Worm (Caenorhabditis elegans) whole organism, young adult: ENCODE data around the gene clc-26.

ENCODE experiments used
- B0035.1 ChIP-seq: sonication (generic microtip); optimal IDR thresholded peaks from 2 replicates; lab custom pipeline; 2016; ENCODE audit warnings: missing genetic modification characterization, mild to moderate bottlenecking, missing compliant biosample characterization, missing genotype, missing genetic modification reagents
- B0261.1 ChIP-seq: sonication (generic microtip); optimal IDR thresholded peaks from 2 replicates; lab custom pipeline; 2016; ENCODE audit warnings: mild to moderate bottlenecking, missing genetic modification characterization, moderate library complexity, missing compliant biosample characterization
- D2030.7 ChIP-seq: fragments of 200-800 bp; sonication (Bioruptor generic); IDR thresholded peaks from 2 replicates; pipeline ENCODE4 v1.3.6; 2022; ENCODE audit warnings: missing genetic modification reagents, missing genetic modification characterization, missing compliant biosample characterization
- F55B11.4 ChIP-seq: sonication (generic microtip); optimal IDR thresholded peaks from 2 replicates; lab custom pipeline; 2016; ENCODE audit warnings: missing compliant biosample characterization, missing genetic modification characterization, borderline replicate concordance; ENCODE audit not compliant: insufficient read depth
- K12H6.12 ChIP-seq: fragments of 200-800 bp; sonication (Bioruptor generic); optimal IDR thresholded peaks from 2 replicates; lab custom pipeline; 2018; ENCODE audit warnings: mild to moderate bottlenecking, missing genetic modification characterization, missing compliant biosample characterization
- T26A5.8 ChIP-seq: sonication (generic microtip); optimal IDR thresholded peaks from 2 replicates; lab custom pipeline; 2016; ENCODE audit warnings: missing genetic modification characterization, missing compliant biosample characterization
- Y53F4B.3 ChIP-seq: fragments of 200-800 bp; sonication (Bioruptor generic); IDR thresholded peaks from 2 replicates; pipeline ENCODE4 v1.3.6; 2022; ENCODE audit warnings: missing genetic modification reagents, missing genetic modification characterization, missing compliant biosample characterization
- Y53G8AR.9 ChIP-seq: fragments of 200-800 bp; sonication (Bioruptor generic); conservative IDR thresholded peaks from 2 replicates; pipeline ENCODE4 v1.3.6; 2022; ENCODE audit warnings: missing genetic modification reagents, missing genetic modification characterization, missing compliant biosample characterization
- Y56A3A.18 ChIP-seq: fragments of 200-800 bp; sonication (Bioruptor generic); IDR thresholded peaks from 2 replicates; pipeline ENCODE4 v1.3.6; 2022; ENCODE audit warnings: missing genetic modification reagents, missing genetic modification characterization, missing compliant biosample characterization
- Y67H2A.10 ChIP-seq: fragments of 200-800 bp; sonication (Bioruptor generic); conservative IDR thresholded peaks from 2 replicates; pipeline ENCODE4 v1.3.6; 2022; ENCODE audit warnings: missing genetic modification reagents, missing genetic modification characterization, missing compliant biosample characterization
- Y95B8A.8 ChIP-seq: fragments of 200-800 bp; sonication (Bioruptor generic); IDR thresholded peaks from 2 replicates; pipeline ENCODE4 v1.3.6; 2022; ENCODE audit warnings: missing genetic modification reagents, missing genetic modification characterization, missing compliant biosample characterization
- atf-7 ChIP-seq: sonication (generic microtip); optimal IDR thresholded peaks from 2 replicates; lab custom pipeline; 2017; ENCODE audit warnings: mild to moderate bottlenecking, missing genetic modification characterization, missing compliant biosample characterization
- attf-3 ChIP-seq: fragments of 200-800 bp; sonication (Bioruptor generic); conservative IDR thresholded peaks from 2 replicates; pipeline ENCODE4 v1.3.6; 2022; ENCODE audit warnings: missing genetic modification reagents, missing genetic modification characterization, missing compliant biosample characterization
- attf-5 ChIP-seq: fragments of 200-800 bp; sonication (Bioruptor generic); optimal IDR thresholded peaks from 2 replicates; lab custom pipeline; 2018; ENCODE audit warnings: mild to moderate bottlenecking, missing genetic modification characterization, missing compliant biosample characterization
- attf-6 ChIP-seq: fragments of 200-800 bp; sonication (Bioruptor generic); IDR thresholded peaks from 2 replicates; pipeline ENCODE4 v1.3.6; 2022; ENCODE audit warnings: missing genetic modification reagents, missing genetic modification characterization, missing compliant biosample characterization
- bed-1 ChIP-seq: fragments of 200-800 bp; sonication (Bioruptor generic); IDR thresholded peaks from 2 replicates; pipeline ENCODE4 v1.3.6; 2022; ENCODE audit warnings: missing genetic modification reagents, missing genetic modification characterization, missing compliant biosample characterization
- bed-2 ChIP-seq: fragments of 200-800 bp; sonication (Bioruptor generic); IDR thresholded peaks from 2 replicates; pipeline ENCODE4 v1.3.6; 2022; ENCODE audit warnings: missing genetic modification reagents, missing genetic modification characterization, missing compliant biosample characterization
- cebp-1 ChIP-seq, 2 experiments: fragments of 200-800 bp in 1 of 2; sonication (Bioruptor generic) in 1 of 2; sonication (generic microtip) in 1 of 2; IDR thresholded peaks in 1 of 2; optimal IDR thresholded peaks in 1 of 2; 2 replicates each; pipeline versions ENCODE4 v1.3.6 to Lab custom; 2017 to 2022; ENCODE audit warnings: missing compliant biosample characterization in 2 of 2, missing genetic modification characterization in 2 of 2, mild to moderate bottlenecking in 1 of 2, missing genetic modification reagents in 1 of 2, moderate library complexity in 1 of 2
- cebp-2 ChIP-seq: fragments of 200-800 bp; sonication (Bioruptor generic); IDR thresholded peaks from 2 replicates; pipeline ENCODE4 v1.3.6; 2022; ENCODE audit warnings: missing genetic modification characterization, missing compliant biosample characterization
- ceh-40 ChIP-seq: fragments of 200-800 bp; sonication (Bioruptor generic); IDR thresholded peaks from 2 replicates; pipeline ENCODE4 v1.3.6; 2022; ENCODE audit warnings: missing genetic modification characterization, missing compliant biosample characterization
- ceh-58 ChIP-seq: fragments of 200-800 bp; sonication (Bioruptor generic); IDR thresholded peaks from 2 replicates; pipeline ENCODE4 v1.3.6; 2022; ENCODE audit warnings: missing genetic modification characterization, missing compliant biosample characterization
- ceh-91 ChIP-seq: fragments of 200-800 bp; sonication (Bioruptor generic); IDR thresholded peaks from 2 replicates; pipeline ENCODE4 v1.3.6; 2022; ENCODE audit warnings: missing genetic modification reagents, missing genetic modification characterization, missing compliant biosample characterization
- dox-1 ChIP-seq: fragments of 200-800 bp; sonication (Bioruptor generic); IDR thresholded peaks from 2 replicates; pipeline ENCODE4 v1.3.6; 2022; ENCODE audit warnings: missing genetic modification reagents, missing genetic modification characterization, missing compliant biosample characterization
- dpl-1 ChIP-seq: fragments of 150-350 bp; optimal IDR thresholded peaks from 2 replicates; lab custom pipeline; 2014; ENCODE audit warnings: missing biosample characterization, missing genetic modification reagents, missing genetic modification characterization
- egl-18 ChIP-seq: fragments of 200-800 bp; sonication (Bioruptor generic); IDR thresholded peaks from 2 replicates; pipeline ENCODE4 v1.3.6; 2022; ENCODE audit warnings: missing genetic modification reagents, missing genetic modification characterization, missing compliant biosample characterization
- ekl-4 ChIP-seq: fragments of 200-800 bp; sonication (Bioruptor generic); IDR thresholded peaks from 2 replicates; pipeline ENCODE4 v1.3.6; 2022; ENCODE audit warnings: missing genetic modification reagents, missing genetic modification characterization, missing compliant biosample characterization
- hrde-1 ChIP-seq: sonication (generic microtip); optimal IDR thresholded peaks from 2 replicates; lab custom pipeline; 2016; ENCODE audit warnings: missing genetic modification characterization, mild to moderate bottlenecking, missing compliant biosample characterization, moderate library complexity, missing genotype, missing genetic modification reagents, borderline replicate concordance
- let-526 ChIP-seq: fragments of 200-800 bp; sonication (Bioruptor generic); IDR thresholded peaks from 2 replicates; pipeline ENCODE4 v1.3.6; 2022; ENCODE audit warnings: missing genetic modification reagents, missing genetic modification characterization, missing compliant biosample characterization
- let-607 ChIP-seq, 2 experiments: fragments of 200-800 bp in 1 of 2; sonication (Bioruptor generic) in 1 of 2; sonication (generic microtip) in 1 of 2; optimal IDR thresholded peaks; 2 replicates each; lab custom pipeline; 2016 to 2018; ENCODE audit warnings: mild to moderate bottlenecking in 2 of 2, missing compliant biosample characterization in 2 of 2, missing genetic modification characterization in 2 of 2, moderate library complexity in 2 of 2, missing genotype in 1 of 2
- lin-35 ChIP-seq, 3 experiments: fragments of 150-350 bp in 2 of 3; sonication (generic microtip) in 1 of 3; optimal IDR thresholded peaks; 2 replicates each; lab custom pipeline; 2014 to 2018; ENCODE audit warnings: missing biosample characterization in 3 of 3, missing genetic modification characterization in 3 of 3, missing genetic modification reagents in 3 of 3
- lir-1 ChIP-seq: fragments of 200-800 bp; sonication (Bioruptor generic); conservative IDR thresholded peaks from 2 replicates; pipeline ENCODE4 v1.3.6; 2022; ENCODE audit warnings: missing genetic modification reagents, missing genetic modification characterization, missing compliant biosample characterization
- lsy-27 ChIP-seq: sonication (generic microtip); optimal IDR thresholded peaks from 2 replicates; lab custom pipeline; 2017; ENCODE audit warnings: missing genetic modification characterization, mild to moderate bottlenecking, missing compliant biosample characterization, antibody characterized with exemption, missing genotype, borderline replicate concordance; ENCODE audit not compliant: insufficient read depth
- madf-10 ChIP-seq: sonication (generic microtip); optimal IDR thresholded peaks from 2 replicates; lab custom pipeline; 2016; ENCODE audit warnings: mild to moderate bottlenecking, missing genetic modification characterization, missing compliant biosample characterization
- nfya-2 ChIP-seq: fragments of 200-800 bp; sonication (Bioruptor generic); IDR thresholded peaks from 2 replicates; pipeline ENCODE4 v1.3.6; 2022; ENCODE audit warnings: missing genetic modification reagents, missing genetic modification characterization, missing compliant biosample characterization
- pbrm-1 ChIP-seq: fragments of 200-800 bp; sonication (Bioruptor generic); IDR thresholded peaks from 2 replicates; pipeline ENCODE4 v1.3.6; 2022; ENCODE audit warnings: missing genetic modification reagents, missing genetic modification characterization, missing compliant biosample characterization
- rec-8 ChIP-seq, 2 experiments: sonication (generic microtip); optimal IDR thresholded peaks; 2 replicates each; lab custom pipeline; 2016; ENCODE audit warnings: mild to moderate bottlenecking in 2 of 2, missing genetic modification characterization in 2 of 2, missing genetic modification reagents in 2 of 2, missing genotype in 2 of 2, missing biosample characterization in 1 of 2, missing compliant biosample characterization in 1 of 2, moderate library complexity in 1 of 2
- snpc-1.3 ChIP-seq: sonication (generic microtip); optimal IDR thresholded peaks from 2 replicates; lab custom pipeline; 2017; ENCODE audit warnings: missing genetic modification characterization, mild to moderate bottlenecking, missing compliant biosample characterization, antibody characterized with exemption, moderate library complexity, missing genotype, missing genetic modification reagents; ENCODE audit not compliant: insufficient read depth
- snpc-3.4 ChIP-seq: sonication (generic microtip); optimal IDR thresholded peaks from 2 replicates; lab custom pipeline; 2017; ENCODE audit warnings: missing genetic modification characterization, mild to moderate bottlenecking, missing compliant biosample characterization, antibody characterized with exemption, moderate library complexity, missing genotype, missing genetic modification reagents
- snpc-4 ChIP-seq, 5 experiments: fragments of 150-350 bp in 1 of 5; sonication (generic microtip) in 4 of 5; optimal IDR thresholded peaks; 2 replicates each; lab custom pipeline; 2014 to 2018; ENCODE audit warnings: missing genetic modification characterization in 5 of 5, missing biosample characterization in 3 of 5, antibody characterized with exemption in 2 of 5, mild to moderate bottlenecking in 2 of 5, missing compliant biosample characterization in 2 of 5, missing genotype in 2 of 5, moderate library complexity in 2 of 5, missing genetic modification reagents in 1 of 5
- tbx-9 ChIP-seq: sonication (generic microtip); optimal IDR thresholded peaks from 2 replicates; lab custom pipeline; 2016; ENCODE audit warnings: borderline replicate concordance, missing genetic modification characterization, inconsistent platforms, missing compliant biosample characterization
- tlf-1 ChIP-seq: fragments of 200-800 bp; sonication (Bioruptor generic); optimal IDR thresholded peaks from 2 replicates; lab custom pipeline; 2018; ENCODE audit warnings: mild to moderate bottlenecking, missing genetic modification characterization, missing compliant biosample characterization
- unc-62 ChIP-seq: fragments of 150-350 bp; optimal IDR thresholded peaks from 2 replicates; lab custom pipeline; 2014; ENCODE audit warnings: missing biosample characterization, missing genetic modification reagents, missing genetic modification characterization
- ztf-18 ChIP-seq: sonication (generic microtip); optimal IDR thresholded peaks from 2 replicates; lab custom pipeline; 2016; ENCODE audit warnings: missing genotype, mild to moderate bottlenecking, missing genetic modification characterization, missing compliant biosample characterization
- ztf-26 ChIP-seq: sonication (generic microtip); optimal IDR thresholded peaks from 2 replicates; lab custom pipeline; 2017; ENCODE audit warnings: missing genetic modification characterization, missing compliant biosample characterization
- ztf-28 ChIP-seq: fragments of 200-800 bp; sonication (Bioruptor generic); IDR thresholded peaks from 2 replicates; pipeline ENCODE4 v1.3.6; 2022; ENCODE audit warnings: missing genetic modification reagents, missing genetic modification characterization, missing compliant biosample characterization

Gene clc-26

DNA sequence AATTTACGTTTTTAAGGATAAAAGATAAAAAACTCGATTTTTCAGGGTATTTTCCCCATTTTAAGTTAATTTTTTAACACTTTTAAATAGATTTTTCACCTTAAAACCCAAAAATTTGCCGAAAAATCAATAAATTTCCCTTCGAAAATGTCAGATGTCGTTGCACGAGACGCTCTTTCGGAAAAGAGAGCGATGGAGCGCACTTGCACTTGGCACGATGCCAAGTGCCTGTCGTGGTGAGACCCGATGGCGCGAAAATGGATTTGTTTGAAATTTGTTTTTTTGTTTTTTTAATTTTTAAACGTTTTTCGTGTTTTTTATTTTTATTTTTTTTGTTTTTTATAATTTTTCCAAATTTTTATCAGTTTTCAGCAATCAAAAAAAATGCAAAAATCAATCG lies 49.7 kb upstream of the clc-26 start, which contains the start of the genes rab-18 and kbp-4 (continued):
- TF ChIP-seq Y95B8A.8 (GFP tag; lab: Robert Waterston, UW), result peak; percentile 97
- no peak for TF ChIP-seq bed-1 (GFP tag; lab: Robert Waterston, UW)
- no peak for TF ChIP-seq egl-18
- no peak for TF ChIP-seq nfya-2 (GFP tag; lab: Robert Waterston, UW)
- 0 out of 2 replicates have a peak, but pooled peaks have one; percentile 62 for TF ChIP-seq let-526
- no peak for TF ChIP-seq cebp-2 (GFP tag; lab: Robert Waterston, UW)
- TF ChIP-seq ceh-91 (GFP tag; lab: Robert Waterston, UW), result peak; percentile 91
- TF ChIP-seq snpc-1.3 (tag; lab: Kevin White, UChicago), result peak; percentile 90
- no peak for TF ChIP-seq tbx-9 (tag; lab: Kevin White, UChicago)
- no peak for TF ChIP-seq ceh-40 (GFP tag; lab: Robert Waterston, UW)
- peak; percentile 93 for TF ChIP-seq D2030.7 (GFP tag; lab: Robert Waterston, UW)
- peak; percentile 96 for TF ChIP-seq dox-1 (GFP tag; lab: Robert Waterston, UW)
- TF ChIP-seq B0261.1 (tag; lab: Kevin White, UChicago), result no peak
- TF ChIP-seq B0035.1 (tag; lab: Kevin White, UChicago), result no peak
- peak in 1 of 2 experiments; percentile 77 for TF ChIP-seq let-607 (tag; optimal IDR thresholded peaks at IDR 0.05; lab: Kevin White, UChicago)
- TF ChIP-seq ceh-58 (GFP tag; lab: Robert Waterston, UW), result no peak
- TF ChIP-seq T26A5.8 (tag; lab: Kevin White, UChicago), result no peak
- TF ChIP-seq Y56A3A.18, result no peak
- peak; percentile 67 for TF ChIP-seq attf-3
- TF ChIP-seq bed-2 (GFP tag; lab: Robert Waterston, UW), result no peak
- no peak for TF ChIP-seq attf-6 (GFP tag; lab: Robert Waterston, UW)
- peak; percentile 80 for TF ChIP-seq ztf-18 (tag; lab: Kevin White, UChicago)
- TF ChIP-seq snpc-3.4, result peak; percentile 92
- 0 out of 2 replicates have a peak, but pooled peaks have one; percentile 65 for TF ChIP-seq ztf-28 (GFP tag; lab: Robert Waterston, UW)
- peak; percentile 51 for TF ChIP-seq K12H6.12
- TF ChIP-seq F55B11.4, result no peak
- peak; percentile 94 for TF ChIP-seq dpl-1 (GFP tag; lab: Kevin White, UChicago)
- peak; percentile 93 for TF ChIP-seq Y67H2A.10 (GFP tag; lab: Robert Waterston, UW)
- TF ChIP-seq Y53F4B.3 (GFP tag; lab: Robert Waterston, UW), result 0 out of 2 replicates have a peak, but pooled peaks have one; percentile 38
- TF ChIP-seq snpc-4 (GFP tag; optimal IDR thresholded peaks at IDR 0.05; lab: Kevin White, UChicago), result peak; percentile 45
- TF ChIP-seq snpc-4 (tag; optimal IDR thresholded peaks at IDR 0.05; lab: Kevin White, UChicago), result peak; percentile 65 to 81 (median 78)
- peak; percentile 43 to 98 (median 70) for TF ChIP-seq lin-35 (GFP tag; optimal IDR thresholded peaks at IDR 0.05; lab: Kevin White, UChicago)
- 0 out of 2 replicates have a peak, but pooled peaks have one; percentile 33 for TF ChIP-seq cebp-1 (GFP tag; IDR thresholded peaks at IDR 0.05; lab: Robert Waterston, UW)
- peak; percentile 87 for TF ChIP-seq cebp-1 (tag; optimal IDR thresholded peaks at IDR 0.05; lab: Kevin White, UChicago)
- peak; percentile 93 for TF ChIP-seq tlf-1 (GFP tag; lab: Kevin White, UChicago)
- peak; percentile 63 for TF ChIP-seq atf-7 (tag; lab: Kevin White, UChicago)
- peak; percentile 94 for TF ChIP-seq ekl-4 (GFP tag; lab: Robert Waterston, UW)
- TF ChIP-seq hrde-1, result no peak
- peak; percentile 87 for TF ChIP-seq lir-1 (GFP tag; lab: Robert Waterston, UW)
- peak; percentile 97 for TF ChIP-seq attf-5 (GFP tag; lab: Kevin White, UChicago)
- no peak for TF ChIP-seq unc-62
- peak; percentile 91 for TF ChIP-seq pbrm-1 (GFP tag; lab: Robert Waterston, UW)
- TF ChIP-seq madf-10, result peak; percentile 63
- peak; percentile 3 for TF ChIP-seq lsy-27
- peak; percentile 78; the same call in 1 of the 2 replicates for TF ChIP-seq Y53G8AR.9 (GFP tag; lab: Robert Waterston, UW)
- TF ChIP-seq ztf-26 (tag; lab: Kevin White, UChicago), result peak; percentile 65
- TF ChIP-seq rec-8 (tag; optimal IDR thresholded peaks at IDR 0.05; lab: Kevin White, UChicago), result no peak
